Fruit fly (Drosophila melanogaster) whole organism, wandering third instar larva: Measurements from ENCODE around the gene CG7523.

Experiments
- Abd-B ChIP-seq: fragments of >200 bp; optimal IDR thresholded peaks from 2 replicates; lab custom pipeline; 2017; ENCODE audit warnings: missing biosample characterization, missing genetic modification characterization
- CG9705 ChIP-seq: fragments of 200-800 bp; sonication (Bioruptor generic); optimal IDR thresholded peaks from 2 replicates; lab custom pipeline; 2018; ENCODE audit warnings: missing biosample characterization, mild to moderate bottlenecking, missing genetic modification characterization
- CrebA ChIP-seq: fragments of 200-800 bp; sonication (Bioruptor generic); optimal IDR thresholded peaks from 2 replicates; lab custom pipeline; 2016; ENCODE audit warnings: missing biosample characterization, mild to moderate bottlenecking, missing genetic modification characterization, borderline replicate concordance
- GATAd ChIP-seq: sonication (Bioruptor generic); optimal IDR thresholded peaks from 2 replicates; lab custom pipeline; 2016; ENCODE audit warnings: missing biosample characterization, missing genetic modification characterization
- HLH106 ChIP-seq: fragments of 200-800 bp; optimal IDR thresholded peaks from 3 replicates; lab custom pipeline; 2019; ENCODE audit warnings: missing biosample characterization, mild to moderate bottlenecking, missing genetic modification characterization, moderate library complexity
- Hnf4 ChIP-seq: fragments of 200-800 bp; sonication (Bioruptor generic); optimal IDR thresholded peaks from 2 replicates; lab custom pipeline; 2016; ENCODE audit warnings: missing biosample characterization, mild to moderate bottlenecking, missing genetic modification characterization
- Hr78 ChIP-seq: fragments of >200 bp; optimal IDR thresholded peaks from 2 replicates; lab custom pipeline; 2017; ENCODE audit warnings: missing biosample characterization, missing genetic modification characterization
- Hr83 ChIP-seq: fragments of 200-300 bp; sonication (Bioruptor generic); optimal IDR thresholded peaks from 2 replicates; lab custom pipeline; 2016; ENCODE audit warnings: missing biosample characterization, mild to moderate bottlenecking, missing genetic modification characterization, moderate library complexity; ENCODE audit not compliant: poor library complexity, severe bottlenecking
- Myc ChIP-seq: fragments of >200 bp; optimal IDR thresholded peaks from 2 replicates; lab custom pipeline; 2017
- N ChIP-seq: fragments of >200 bp; optimal IDR thresholded peaks from 2 replicates; lab custom pipeline; 2018; ENCODE audit warnings: missing biosample characterization, missing external identifiers, missing genetic modification characterization
- Rel ChIP-seq, 2 experiments: fragments of 200-800 bp; sonication (Bioruptor generic) in 1 of 2; optimal IDR thresholded peaks; 2 replicates in 1 of 2; 3 replicates in 1 of 2; lab custom pipeline; 2016 to 2019; ENCODE audit warnings: mild to moderate bottlenecking in 2 of 2, missing biosample characterization in 2 of 2, missing genetic modification characterization in 2 of 2, moderate library complexity in 1 of 2
- Sp1 ChIP-seq: fragments of 200-800 bp; sonication (Bioruptor generic); optimal IDR thresholded peaks from 3 replicates; lab custom pipeline; 2019; ENCODE audit warnings: missing biosample characterization, mild to moderate bottlenecking, missing genetic modification characterization, moderate library complexity
- Vsx2 ChIP-seq: fragments of 200-300, 225-300 bp; sonication (Bioruptor generic); optimal IDR thresholded peaks from 2 replicates; lab custom pipeline; 2018; ENCODE audit warnings: missing biosample characterization, missing genetic modification characterization; ENCODE audit not compliant: partially characterized antibody
- br ChIP-seq: fragments of 200-800 bp; sonication (Bioruptor generic); optimal IDR thresholded peaks from 2 replicates; lab custom pipeline; 2016; ENCODE audit warnings: missing biosample characterization, missing genetic modification characterization
- brk ChIP-seq: fragments of 200-800 bp; sonication (Bioruptor generic); optimal IDR thresholded peaks from 2 replicates; lab custom pipeline; 2016; ENCODE audit warnings: missing biosample characterization, mild to moderate bottlenecking, missing genetic modification characterization
- dl ChIP-seq, 2 experiments: fragments of 175-275, 200-275 bp in 1 of 2; fragments of 200-275 bp in 1 of 2; sonication (Bioruptor generic); optimal IDR thresholded peaks; lab custom pipeline; 2018; ENCODE audit warnings: mild to moderate bottlenecking in 2 of 2, missing biosample characterization in 2 of 2, missing genetic modification characterization in 2 of 2, moderate library complexity in 2 of 2; ENCODE audit not compliant: partially characterized antibody in 2 of 2, insufficient read depth in 1 of 2
- dmrt93B ChIP-seq: fragments of 200-800 bp; sonication (Bioruptor generic); optimal IDR thresholded peaks from 2 replicates; lab custom pipeline; 2018; ENCODE audit warnings: missing biosample characterization, mild to moderate bottlenecking, missing genetic modification characterization
- dsf ChIP-seq: sonication (Bioruptor generic); optimal IDR thresholded peaks from 2 replicates; lab custom pipeline; 2016; ENCODE audit warnings: missing biosample characterization, missing genetic modification characterization, borderline replicate concordance
- ey ChIP-seq: fragments of 200-800 bp; sonication (Bioruptor generic); optimal IDR thresholded peaks from 2 replicates; lab custom pipeline; 2016; ENCODE audit warnings: missing biosample characterization, missing genetic modification characterization
- foxo ChIP-seq, 2 experiments: fragments of 200-800 bp; sonication (Bioruptor generic); optimal IDR thresholded peaks; 2 replicates in 1 of 2; 3 replicates in 1 of 2; lab custom pipeline; 2016 to 2017; ENCODE audit warnings: missing biosample characterization in 2 of 2, missing genetic modification characterization in 2 of 2
- fru ChIP-seq: fragments of 200-800 bp; sonication (Bioruptor generic); optimal IDR thresholded peaks from 3 replicates; lab custom pipeline; 2016; ENCODE audit warnings: missing biosample characterization, mild to moderate bottlenecking, missing genetic modification characterization
- h ChIP-seq: fragments of 200-800 bp; sonication (Bioruptor generic); optimal IDR thresholded peaks from 3 replicates; lab custom pipeline; 2016; ENCODE audit warnings: missing biosample characterization, mild to moderate bottlenecking, missing genetic modification characterization
- jim ChIP-seq: fragments of 175-275, 200-325 bp; sonication (Bioruptor generic); optimal IDR thresholded peaks from 2 replicates; lab custom pipeline; 2016; ENCODE audit warnings: missing biosample characterization, mild to moderate bottlenecking, missing genetic modification characterization
- lola ChIP-seq: fragments of >200 bp; optimal IDR thresholded peaks from 2 replicates; lab custom pipeline; 2017; ENCODE audit warnings: missing biosample characterization, missing genetic modification characterization
- pan ChIP-seq: fragments of >200 bp; optimal IDR thresholded peaks from 2 replicates; lab custom pipeline; 2017
- psq ChIP-seq: fragments of 200-800 bp; sonication (Bioruptor generic); optimal IDR thresholded peaks from 3 replicates; lab custom pipeline; 2017; ENCODE audit warnings: missing biosample characterization, mild to moderate bottlenecking, missing genetic modification characterization, moderate library complexity
- sage ChIP-seq: fragments of 200-800 bp; sonication (Bioruptor generic); optimal IDR thresholded peaks from 2 replicates; lab custom pipeline; 2016; ENCODE audit warnings: missing biosample characterization, mild to moderate bottlenecking, missing genetic modification characterization
- sv ChIP-seq: fragments of 200-800 bp; sonication (Bioruptor generic); optimal IDR thresholded peaks from 3 replicates; lab custom pipeline; 2016; ENCODE audit warnings: missing biosample characterization, missing genetic modification characterization
- tai ChIP-seq: sonication (Bioruptor generic); optimal IDR thresholded peaks from 2 replicates; lab custom pipeline; 2016; ENCODE audit warnings: missing biosample characterization, missing genetic modification characterization
- usp ChIP-seq: fragments of >200 bp; optimal IDR thresholded peaks from 2 replicates; lab custom pipeline; 2017; ENCODE audit warnings: missing biosample characterization, missing genetic modification characterization
- woc ChIP-seq: sonication (Bioruptor generic); optimal IDR thresholded peaks from 2 replicates; lab custom pipeline; 2016; ENCODE audit warnings: missing biosample characterization, mild to moderate bottlenecking, missing genetic modification characterization

CG7523 gene

dm6 chr3R:17646102-17647050 lies 24.3 kb downstream of the CG7523 start:
- TF ChIP-seq Vsx2, result no peak
- TF ChIP-seq N (GFP tag; lab: Kevin White, UChicago), result no peak
- TF ChIP-seq fru (GFP tag; lab: Kevin White, UChicago), result no peak
- TF ChIP-seq br, result no peak
- TF ChIP-seq Myc (lab: Kevin White, UChicago), result peak; percentile 12
- TF ChIP-seq HLH106 (tag; lab: Kevin White, UChicago), result peak; percentile 6
- no peak for TF ChIP-seq GATAd (GFP tag; lab: Kevin White, UChicago)
- no peak for TF ChIP-seq Sp1 (GFP tag; lab: Kevin White, UChicago)
- TF ChIP-seq Hnf4 (GFP tag; lab: Kevin White, UChicago), result no peak
- no peak for TF ChIP-seq lola (GFP tag; lab: Kevin White, UChicago)
- no peak for TF ChIP-seq Abd-B (GFP tag; lab: Kevin White, UChicago)
- TF ChIP-seq dl (GFP tag; optimal IDR thresholded peaks at IDR 0.05; lab: Kevin White, UChicago; ENCODE audit: insufficient read depth in 1 of 2, partially characterized antibody in 2 of 2), result no peak
- TF ChIP-seq usp (GFP tag; lab: Kevin White, UChicago), result no peak
- no peak for TF ChIP-seq Hr78 (GFP tag; lab: Kevin White, UChicago)
- no peak for TF ChIP-seq psq (GFP tag; lab: Kevin White, UChicago)
- no peak for TF ChIP-seq Hr83 (GFP tag; lab: Kevin White, UChicago)
- no peak for TF ChIP-seq dmrt93B (GFP tag; lab: Kevin White, UChicago)
- peak; percentile 4 for TF ChIP-seq ey (GFP tag; lab: Kevin White, UChicago)
- no peak for TF ChIP-seq tai
- no peak for TF ChIP-seq brk (GFP tag; lab: Kevin White, UChicago)
- TF ChIP-seq dsf (GFP tag; lab: Kevin White, UChicago), result no peak
- TF ChIP-seq Rel (GFP tag; optimal IDR thresholded peaks at IDR 0.05; lab: Kevin White, UChicago), result no peak
- TF ChIP-seq Rel (tag; optimal IDR thresholded peaks at IDR 0.05; lab: Kevin White, UChicago), result no peak
- TF ChIP-seq sv (GFP tag; lab: Kevin White, UChicago), result no peak
- no peak for TF ChIP-seq h (GFP tag; lab: Kevin White, UChicago)
- TF ChIP-seq CrebA, result peak; percentile 30
- peak; percentile 52 for TF ChIP-seq woc (GFP tag; lab: Kevin White, UChicago)
- no peak for TF ChIP-seq pan (lab: Kevin White, UChicago)
- no peak for TF ChIP-seq CG9705 (GFP tag; lab: Kevin White, UChicago)
- TF ChIP-seq foxo (GFP tag; optimal IDR thresholded peaks at IDR 0.05; lab: Kevin White, UChicago), result no peak
- TF ChIP-seq sage (GFP tag; lab: Kevin White, UChicago), result no peak
- no peak for TF ChIP-seq jim

DNA sequence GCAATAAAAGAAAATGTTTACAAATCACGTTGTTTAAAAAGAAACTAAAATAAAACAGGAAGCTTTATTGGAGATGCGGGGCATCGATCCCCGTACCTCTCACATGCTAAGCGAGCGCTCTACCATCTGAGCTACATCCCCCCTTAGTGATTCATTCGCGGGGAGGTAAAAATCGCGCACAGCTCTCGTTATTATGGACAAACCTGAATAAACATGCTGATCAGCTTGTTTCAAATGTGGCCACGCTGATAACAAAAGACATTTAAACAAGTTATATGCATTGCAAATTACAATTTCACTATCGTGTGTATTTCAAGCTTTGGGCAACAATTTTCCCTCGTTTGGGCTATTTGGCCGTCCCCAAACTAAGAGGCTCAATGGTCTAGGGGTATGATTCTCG lies 25.5 kb downstream of the CG7523 start:
- TF ChIP-seq GATAd (GFP tag; lab: Kevin White, UChicago), result no peak
- TF ChIP-seq Rel (GFP tag; optimal IDR thresholded peaks at IDR 0.05; lab: Kevin White, UChicago), result no peak
- TF ChIP-seq Rel (tag; optimal IDR thresholded peaks at IDR 0.05; lab: Kevin White, UChicago), result peak; percentile 16
- no peak for TF ChIP-seq Hr83 (GFP tag; lab: Kevin White, UChicago)

- TF ChIP-seq foxo (GFP tag; optimal IDR thresholded peaks at IDR 0.05; lab: Kevin White, UChicago), result no peak
- TF ChIP-seq Rel (GFP tag; optimal IDR thresholded peaks at IDR 0.05; lab: Kevin White, UChicago), result no peak
- TF ChIP-seq Rel (tag; optimal IDR thresholded peaks at IDR 0.05; lab: Kevin White, UChicago), result peak; percentile 72
- TF ChIP-seq brk (GFP tag; lab: Kevin White, UChicago), result no peak
- no peak for TF ChIP-seq Vsx2
These were observed 26.7 kb downstream of the CG7523 start for dm6 chr3R:17644019-17644418.
